Fruit fly (Drosophila melanogaster) whole organism, embryonic: ENCODE data around the gene Sidpn.

Experiments used
- Ada2b ChIP-seq: fragments of 200-800 bp; sonication (Bioruptor generic); IDR thresholded peaks from 2 replicates; pipeline ENCODE4 v1.3.6; 2022; ENCODE audit warnings: missing biosample characterization, missing genetic modification characterization
- Atf-2 ChIP-seq: fragments of 200-800 bp; sonication (Bioruptor generic); optimal IDR thresholded peaks from 2 replicates; lab custom pipeline; 2016; ENCODE audit warnings: missing biosample characterization, missing genetic modification characterization
- Bgb ChIP-seq: fragments of 200-800 bp; sonication (Bioruptor generic); IDR thresholded peaks from 2 replicates; pipeline ENCODE4 v1.3.6; 2022; ENCODE audit warnings: missing biosample characterization, missing genetic modification characterization; ENCODE audit not compliant: partially characterized antibody
- BtbVII ChIP-seq: fragments of 200-800 bp; sonication (Bioruptor generic); optimal IDR thresholded peaks from 3 replicates; lab custom pipeline; 2017; ENCODE audit warnings: missing biosample characterization, mild to moderate bottlenecking, missing genetic modification characterization
- Bteb2 ChIP-seq: fragments of 200-800 bp; sonication (Bioruptor generic); optimal IDR thresholded peaks from 2 replicates; lab custom pipeline; 2016; ENCODE audit warnings: missing biosample characterization, missing genetic modification characterization
- CG10543 ChIP-seq: fragments of 200-800 bp; sonication (Bioruptor generic); optimal IDR thresholded peaks from 3 replicates; lab custom pipeline; 2017; ENCODE audit warnings: missing biosample characterization, mild to moderate bottlenecking, missing genetic modification characterization, moderate library complexity
- CG11093 ChIP-seq: fragments of 200-800 bp; sonication (Bioruptor generic); IDR thresholded peaks from 3 replicates; pipeline ENCODE4 v1.3.6; 2022; ENCODE audit warnings: missing biosample characterization, missing genetic modification characterization
- CG12104 ChIP-seq: fragments of 200-800 bp; sonication (Bioruptor generic); optimal IDR thresholded peaks from 3 replicates; lab custom pipeline; 2016; ENCODE audit warnings: missing biosample characterization, missing genetic modification characterization
- CG15011 ChIP-seq: fragments of 200-800 bp; sonication (Bioruptor generic); optimal IDR thresholded peaks from 3 replicates; lab custom pipeline; 2018; ENCODE audit warnings: missing biosample characterization, mild to moderate bottlenecking, missing genetic modification characterization
- CG1602 ChIP-seq: fragments of 200-800 bp; sonication (Bioruptor generic); optimal IDR thresholded peaks from 3 replicates; lab custom pipeline; 2016; ENCODE audit warnings: missing biosample characterization, missing genetic modification characterization
- CG16813 ChIP-seq: fragments of 200-800 bp; sonication (Bioruptor generic); IDR thresholded peaks from 3 replicates; pipeline ENCODE4 v1.3.6; 2022; ENCODE audit warnings: missing biosample characterization, missing genetic modification characterization; ENCODE audit not compliant: partially characterized antibody
- CG17385 ChIP-seq: fragments of 200-800 bp; sonication (Bioruptor generic); optimal IDR thresholded peaks from 3 replicates; lab custom pipeline; 2018; ENCODE audit warnings: missing biosample characterization, mild to moderate bottlenecking, missing genetic modification characterization
- CG18262 ChIP-seq: fragments of 200-800 bp; optimal IDR thresholded peaks from 3 replicates; lab custom pipeline; 2019; ENCODE audit warnings: missing biosample characterization, mild to moderate bottlenecking, missing genetic modification characterization, moderate library complexity
- CG2875 ChIP-seq: fragments of 200-800 bp; sonication (Bioruptor generic); optimal IDR thresholded peaks from 2 replicates; lab custom pipeline; 2017; ENCODE audit warnings: missing biosample characterization, mild to moderate bottlenecking, missing genetic modification characterization, missing genetic modification reagents
- CG31365 ChIP-seq: fragments of 200-800 bp; sonication (Bioruptor generic); optimal IDR thresholded peaks from 2 replicates; lab custom pipeline; 2018; ENCODE audit warnings: missing biosample characterization, mild to moderate bottlenecking, missing genetic modification characterization
- CG3726 ChIP-seq: fragments of 200-800 bp; sonication (Bioruptor generic); IDR thresholded peaks from 3 replicates; pipeline ENCODE4, ENCODE4 v1.3.6; 2022; ENCODE audit warnings: missing biosample characterization, missing genetic modification characterization
- CG43689 ChIP-seq: fragments of 200-800 bp; sonication (Bioruptor generic); IDR thresholded peaks from 2 replicates; pipeline ENCODE4 v1.3.6; 2022; ENCODE audit warnings: missing biosample characterization, missing genetic modification characterization
- CG6765 ChIP-seq: fragments of 200-800 bp; sonication (Bioruptor generic); optimal IDR thresholded peaks from 3 replicates; lab custom pipeline; 2017; ENCODE audit warnings: missing biosample characterization, mild to moderate bottlenecking, missing genetic modification characterization
- CG9727 ChIP-seq: fragments of 200-800 bp; sonication (Bioruptor generic); optimal IDR thresholded peaks from 3 replicates; lab custom pipeline; 2017; ENCODE audit warnings: missing biosample characterization, mild to moderate bottlenecking, missing genetic modification characterization
- CG9876 ChIP-seq: fragments of 200-800 bp; sonication (Bioruptor generic); optimal IDR thresholded peaks from 2 replicates; lab custom pipeline; 2016; ENCODE audit warnings: missing biosample characterization, missing genetic modification characterization
- CG9932 ChIP-seq: fragments of 200-800 bp; sonication (Bioruptor generic); IDR thresholded peaks from 2 replicates; pipeline ENCODE4 v1.3.6; 2022; ENCODE audit warnings: missing biosample characterization, missing genetic modification characterization
- HLHmδ ChIP-seq: fragments of 200-800 bp; sonication (Bioruptor generic); optimal IDR thresholded peaks from 2 replicates; lab custom pipeline; 2018; ENCODE audit warnings: missing biosample characterization, mild to moderate bottlenecking, missing genetic modification characterization, moderate library complexity
- Hey ChIP-seq: fragments of 200-800 bp; sonication (Bioruptor generic); optimal IDR thresholded peaks from 3 replicates; lab custom pipeline; 2018; ENCODE audit warnings: missing biosample characterization, mild to moderate bottlenecking, missing genetic modification characterization
- Hr3 ChIP-seq: fragments of 200-800 bp; sonication (Bioruptor generic); optimal IDR thresholded peaks from 3 replicates; lab custom pipeline; 2016; ENCODE audit warnings: missing biosample characterization, missing genetic modification characterization
- Hsf ChIP-seq: fragments of 200-800 bp; sonication (Bioruptor generic); optimal IDR thresholded peaks from 3 replicates; lab custom pipeline; 2016; ENCODE audit warnings: missing biosample characterization, missing genetic modification characterization
- Max ChIP-seq: fragments of 200-800 bp; sonication (Bioruptor generic); optimal IDR thresholded peaks from 2 replicates; lab custom pipeline; 2016; ENCODE audit warnings: missing biosample characterization, mild to moderate bottlenecking, missing genetic modification characterization
- Sox100B ChIP-seq: fragments of 200-800 bp; sonication (Bioruptor generic); optimal IDR thresholded peaks from 3 replicates; lab custom pipeline; 2018; ENCODE audit warnings: missing biosample characterization, mild to moderate bottlenecking, missing genetic modification characterization
- Spps ChIP-seq: fragments of 200-800 bp; sonication (Bioruptor generic); optimal IDR thresholded peaks from 2 replicates; lab custom pipeline; 2018; ENCODE audit warnings: missing biosample characterization, mild to moderate bottlenecking, missing genetic modification characterization
- ash1 ChIP-seq: fragments of 200-800 bp; sonication (Bioruptor generic); optimal IDR thresholded peaks from 2 replicates; lab custom pipeline; 2018; ENCODE audit warnings: missing biosample characterization, mild to moderate bottlenecking, missing genetic modification characterization
- az2 ChIP-seq: fragments of 200-800 bp; sonication (Bioruptor generic); optimal IDR thresholded peaks from 3 replicates; lab custom pipeline; 2016; ENCODE audit warnings: missing biosample characterization, missing genetic modification characterization
- bab2 ChIP-seq: fragments of 200-800 bp; sonication (Bioruptor generic); optimal IDR thresholded peaks from 2 replicates; lab custom pipeline; 2016; ENCODE audit warnings: missing biosample characterization, missing genetic modification characterization
- cato ChIP-seq: fragments of 200-800 bp; sonication (Bioruptor generic); optimal IDR thresholded peaks from 2 replicates; lab custom pipeline; 2016; ENCODE audit warnings: missing biosample characterization, missing genetic modification characterization, borderline replicate concordance
- ci ChIP-seq: fragments of 200-800 bp; sonication (Bioruptor generic); IDR thresholded peaks from 3 replicates; pipeline ENCODE4 v1.3.6; 2022; ENCODE audit warnings: missing biosample characterization, missing genetic modification characterization
- crc ChIP-seq: fragments of 200-800 bp; sonication (Bioruptor generic); optimal IDR thresholded peaks from 2 replicates; lab custom pipeline; 2016; ENCODE audit warnings: missing biosample characterization, missing genetic modification characterization
- danr ChIP-seq: fragments of 200-800 bp; sonication (Bioruptor generic); IDR thresholded peaks from 2 replicates; pipeline ENCODE4 v1.3.6; 2022; ENCODE audit warnings: missing biosample characterization, missing genetic modification characterization
- emc ChIP-seq: fragments of 200-800 bp; sonication (Bioruptor generic); optimal IDR thresholded peaks from 2 replicates; lab custom pipeline; 2016; ENCODE audit warnings: missing biosample characterization, missing genetic modification characterization
- eyg ChIP-seq: fragments of 200-800 bp; sonication (Bioruptor generic); optimal IDR thresholded peaks from 3 replicates; lab custom pipeline; 2016; ENCODE audit warnings: missing biosample characterization, missing genetic modification characterization
- fru ChIP-seq: fragments of >200 bp; optimal IDR thresholded peaks from 2 replicates; lab custom pipeline; 2017
- nau ChIP-seq: fragments of 200-800 bp; sonication (Bioruptor generic); optimal IDR thresholded peaks from 3 replicates; lab custom pipeline; 2017; ENCODE audit warnings: missing biosample characterization, mild to moderate bottlenecking, missing genetic modification characterization, missing genetic modification reagents
- org-1 ChIP-seq: fragments of 200-800 bp; sonication (Bioruptor generic); optimal IDR thresholded peaks from 2 replicates; lab custom pipeline; 2017; ENCODE audit warnings: missing biosample characterization, missing genetic modification characterization
- peb ChIP-seq: fragments of 200-800 bp; sonication (Bioruptor generic); IDR thresholded peaks from 2 replicates; pipeline ENCODE4 v1.3.6; 2022; ENCODE audit warnings: missing biosample characterization, missing genetic modification characterization
- phol ChIP-seq: fragments of 200-800 bp; sonication (Bioruptor generic); optimal IDR thresholded peaks from 3 replicates; lab custom pipeline; 2018; ENCODE audit warnings: missing biosample characterization, mild to moderate bottlenecking, missing genetic modification characterization, moderate library complexity
- pnt ChIP-seq: fragments of 200-800 bp; sonication (Bioruptor generic); optimal IDR thresholded peaks from 3 replicates; lab custom pipeline; 2016; ENCODE audit warnings: missing biosample characterization, missing genetic modification characterization
- sqz ChIP-seq: fragments of 200-800 bp; sonication (Bioruptor generic); optimal IDR thresholded peaks from 3 replicates; lab custom pipeline; 2018; ENCODE audit warnings: missing biosample characterization, mild to moderate bottlenecking, missing genetic modification characterization
- sug ChIP-seq: fragments of 200-800 bp; optimal IDR thresholded peaks from 2 replicates; lab custom pipeline; 2019; ENCODE audit warnings: missing biosample characterization, mild to moderate bottlenecking, missing genetic modification characterization, moderate library complexity
- tap ChIP-seq: fragments of 200-800 bp; optimal IDR thresholded peaks from 3 replicates; lab custom pipeline; 2019; ENCODE audit warnings: missing biosample characterization, mild to moderate bottlenecking, missing genetic modification characterization, moderate library complexity
- tgo ChIP-seq: fragments of 200-800 bp; sonication (Bioruptor generic); IDR thresholded peaks from 3 replicates; pipeline ENCODE4 v1.3.6; 2022; ENCODE audit warnings: missing biosample characterization, missing genetic modification characterization
- unc-4 ChIP-seq: fragments of 200-800 bp; sonication (Bioruptor generic); IDR thresholded peaks from 2 replicates; pipeline ENCODE4 v1.3.6; 2022; ENCODE audit warnings: missing biosample characterization, missing genetic modification characterization; ENCODE audit not compliant: partially characterized antibody
- vnd ChIP-seq: fragments of 200-800 bp; sonication (Bioruptor generic); IDR thresholded peaks from 3 replicates; pipeline ENCODE4 v1.3.6; 2022; ENCODE audit warnings: missing biosample characterization, missing genetic modification characterization; ENCODE audit not compliant: partially characterized antibody
- yki ChIP-seq: fragments of >200 bp; optimal IDR thresholded peaks from 3 replicates; lab custom pipeline; 2018

The Sidpn gene

DNA sequence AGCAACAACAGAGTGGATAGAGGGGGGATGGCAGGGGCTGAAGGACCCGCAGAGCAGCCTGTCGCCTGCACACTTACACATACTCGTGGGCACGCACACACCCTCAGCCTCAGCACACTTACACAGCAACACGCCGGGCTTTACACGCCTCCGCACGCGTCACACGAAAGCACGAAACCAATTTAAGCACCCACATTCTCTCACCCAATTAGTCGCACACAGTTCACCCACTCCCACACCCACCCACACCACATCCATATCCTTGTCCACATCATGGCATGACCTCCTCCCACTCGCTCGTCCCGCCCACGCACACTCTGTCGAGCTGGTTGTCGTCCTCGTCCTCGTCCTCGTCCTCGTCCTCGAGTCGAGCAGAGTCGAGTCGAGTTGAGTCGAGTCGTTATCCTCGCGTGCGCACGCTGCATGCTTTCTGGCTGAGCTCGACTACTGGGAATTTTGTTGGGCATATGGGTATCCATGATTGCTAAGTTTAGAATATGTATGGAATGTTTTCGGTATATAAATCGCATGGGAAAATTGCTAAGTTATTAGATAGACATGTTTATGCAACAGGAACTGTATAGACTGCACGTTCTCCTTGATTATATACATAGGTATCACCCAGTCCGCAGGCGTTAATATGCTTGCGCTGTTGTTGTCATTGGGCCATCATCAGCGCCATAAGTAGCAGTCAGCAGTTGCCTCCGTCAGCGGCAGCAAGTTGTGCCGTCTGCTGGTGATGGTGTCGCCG lies 15.4 kb upstream of the Sidpn start (continued):
- peak; percentile 71 for TF ChIP-seq phol (tag; lab: Kevin White, UChicago)
- peak; percentile 79 for TF ChIP-seq CG17385 (GFP tag; lab: Kevin White, UChicago)
- peak; percentile 84 for TF ChIP-seq CG11093
- peak; percentile 60 for TF ChIP-seq crc (GFP tag; lab: Kevin White, UChicago)
- TF ChIP-seq CG10543 (GFP tag; lab: Kevin White, UChicago), result peak; percentile 73
- TF ChIP-seq danr (GFP tag; lab: Robert Waterston, UW), result peak; percentile 71
- TF ChIP-seq HLHmδ, result no peak
- peak; percentile 76 for TF ChIP-seq Atf-2 (GFP tag; lab: Kevin White, UChicago)
- peak; percentile 67 for TF ChIP-seq CG1602
- TF ChIP-seq yki (lab: Kevin White, UChicago), result no peak
- peak; percentile 77 for TF ChIP-seq Hr3 (GFP tag; lab: Kevin White, UChicago)
- peak; percentile 67 for TF ChIP-seq tap (tag; lab: Kevin White, UChicago)
- peak; percentile 8 for TF ChIP-seq CG6765 (GFP tag; lab: Kevin White, UChicago)
- peak; percentile 44 for TF ChIP-seq emc (GFP tag; lab: Kevin White, UChicago)
- peak; percentile 83 for TF ChIP-seq Ada2b (GFP tag; lab: Robert Waterston, UW)
- peak; percentile 75 for TF ChIP-seq peb
- peak; percentile 55 for TF ChIP-seq Max (GFP tag; lab: Kevin White, UChicago)
- peak; percentile 78 for TF ChIP-seq BtbVII (GFP tag; lab: Kevin White, UChicago)
- TF ChIP-seq CG9727 (GFP tag; lab: Kevin White, UChicago), result peak; percentile 82
- no peak for TF ChIP-seq CG16813
- peak; percentile 50 for TF ChIP-seq CG31365
- TF ChIP-seq vnd (GFP tag; lab: Robert Waterston, UW), result no peak
- peak; percentile 18 for TF ChIP-seq CG12104 (GFP tag; lab: Kevin White, UChicago)
- no peak for TF ChIP-seq unc-4 (GFP tag; lab: Robert Waterston, UW)
- peak; percentile 62 for TF ChIP-seq CG9876 (GFP tag; lab: Kevin White, UChicago)
- TF ChIP-seq Bteb2, result peak; percentile 79
- peak; percentile 13 for TF ChIP-seq ash1 (GFP tag; lab: Kevin White, UChicago)
- peak; percentile 86 for TF ChIP-seq bab2
- TF ChIP-seq ci (GFP tag; lab: Robert Waterston, UW), result peak; percentile 91
- peak; percentile 41 for TF ChIP-seq sug (tag; lab: Kevin White, UChicago)
- peak; percentile 56 for TF ChIP-seq eyg (GFP tag; lab: Kevin White, UChicago)
- TF ChIP-seq cato (GFP tag; lab: Kevin White, UChicago), result no peak
- TF ChIP-seq Bgb (GFP tag; lab: Robert Waterston, UW), result peak; percentile 21; the same call in 1 of the 2 replicates
- TF ChIP-seq pnt, result peak; percentile 85
- TF ChIP-seq Spps (tag; lab: Kevin White, UChicago), result peak; percentile 6
- peak; percentile 69; the same call in 2 of the 3 replicates for TF ChIP-seq CG3726 (GFP tag; lab: Robert Waterston, UW)
- peak; percentile 67 for TF ChIP-seq CG43689 (GFP tag; lab: Robert Waterston, UW)
- TF ChIP-seq CG9932, result peak; percentile 74
- TF ChIP-seq CG15011, result peak; percentile 71
- TF ChIP-seq Hey (tag; lab: Kevin White, UChicago), result peak; percentile 100
- TF ChIP-seq az2 (GFP tag; lab: Kevin White, UChicago), result peak; percentile 72
- peak; percentile 12 for TF ChIP-seq sqz (GFP tag; lab: Kevin White, UChicago)
- TF ChIP-seq CG18262 (tag; lab: Kevin White, UChicago), result peak; percentile 75
- peak; percentile 88 for TF ChIP-seq tgo (GFP tag; lab: Robert Waterston, UW)
- peak; percentile 78 for TF ChIP-seq Hsf
- TF ChIP-seq org-1, result peak; percentile 87
- TF ChIP-seq fru (lab: Kevin White, UChicago), result no peak
- TF ChIP-seq Sox100B (GFP tag; lab: Kevin White, UChicago), result peak; percentile 66
- TF ChIP-seq nau, result peak; percentile 62
- peak; percentile 42 for TF ChIP-seq CG2875 (GFP tag; lab: Kevin White, UChicago)
